Worm (Caenorhabditis elegans) whole organism, L4/young adult: ENCODE measurements around the gene K02E10.7.

Experiments
- W03F9.2 ChIP-seq: fragments of 150-350 bp; optimal IDR thresholded peaks from 2 replicates; lab custom pipeline; 2014; ENCODE audit warnings: missing biosample characterization, missing genetic modification characterization
- him-1 ChIP-seq: sonication (generic microtip); optimal IDR thresholded peaks from 2 replicates; lab custom pipeline; 2016; ENCODE audit warnings: missing genotype, missing genetic modification reagents, missing genetic modification characterization, missing compliant biosample characterization

- no peak for TF ChIP-seq W03F9.2 (tag; lab: Kevin White, UChicago)
- no peak for TF ChIP-seq him-1 (tag; lab: Kevin White, UChicago)
Measured at ce11 chrX:2482622-2483021, 25.7 kb downstream of the K02E10.7 start, which contains the start of gene K02E10.6.
